Fruit fly (Drosophila melanogaster) whole organism, adult: Measurements from ENCODE around the gene hoip.

Experiments used
- CG11617 ChIP-seq: fragments of 200-800 bp; sonication (Bioruptor generic); optimal IDR thresholded peaks from 2 replicates; lab custom pipeline; 2017; ENCODE audit warnings: mild to moderate bottlenecking, missing biosample characterization, missing genetic modification reagents, missing genetic modification characterization
- CG12768 ChIP-seq: fragments of 200-800 bp; sonication (Bioruptor generic); optimal IDR thresholded peaks from 2 replicates; lab custom pipeline; 2017; ENCODE audit warnings: missing biosample characterization, missing genetic modification characterization, mild to moderate bottlenecking, moderate library complexity, missing genetic modification reagents
- CG14711 ChIP-seq: fragments of 200-800 bp; sonication (Bioruptor generic); optimal IDR thresholded peaks from 2 replicates; lab custom pipeline; 2018; ENCODE audit warnings: missing biosample characterization, mild to moderate bottlenecking, missing genetic modification characterization, moderate library complexity
- CG1620 ChIP-seq: fragments of 200-800 bp; sonication (Bioruptor generic); optimal IDR thresholded peaks from 2 replicates; lab custom pipeline; 2016; ENCODE audit warnings: missing biosample characterization, missing genetic modification characterization
- CG33017 ChIP-seq: fragments of 200-800 bp; sonication (Bioruptor generic); optimal IDR thresholded peaks from 2 replicates; lab custom pipeline; 2018; ENCODE audit warnings: missing biosample characterization, mild to moderate bottlenecking, missing genetic modification characterization, moderate library complexity
- CG5204 ChIP-seq: fragments of 200-800 bp; sonication (Bioruptor generic); optimal IDR thresholded peaks from 2 replicates; lab custom pipeline; 2016; ENCODE audit warnings: missing biosample characterization, missing genetic modification characterization
- CG7045 ChIP-seq: fragments of 200-800 bp; sonication (Bioruptor generic); optimal IDR thresholded peaks from 2 replicates; lab custom pipeline; 2017; ENCODE audit warnings: missing biosample characterization, mild to moderate bottlenecking, missing genetic modification characterization
- CG7101 ChIP-seq: fragments of 200-800 bp; sonication (Bioruptor generic); optimal IDR thresholded peaks from 2 replicates; lab custom pipeline; 2018; ENCODE audit warnings: missing biosample characterization, mild to moderate bottlenecking, missing genetic modification characterization, moderate library complexity
- Clk ChIP-seq: fragments of 200-800 bp; sonication (Bioruptor generic); optimal IDR thresholded peaks from 2 replicates; lab custom pipeline; 2017; ENCODE audit warnings: missing biosample characterization, missing genetic modification characterization
- Crg-1 ChIP-seq: fragments of 200-800 bp; sonication (Bioruptor generic); optimal IDR thresholded peaks from 2 replicates; lab custom pipeline; 2016; ENCODE audit warnings: missing biosample characterization, missing genetic modification characterization
- Hr96 ChIP-seq: fragments of 200-800 bp; sonication (Bioruptor generic); optimal IDR thresholded peaks from 2 replicates; lab custom pipeline; 2016; ENCODE audit warnings: missing biosample characterization, missing genetic modification characterization
- Mnt ChIP-seq: fragments of 200-800 bp; sonication (Bioruptor generic); optimal IDR thresholded peaks from 2 replicates; lab custom pipeline; 2016; ENCODE audit warnings: missing biosample characterization, mild to moderate bottlenecking, missing genetic modification characterization
- bab1 ChIP-seq: fragments of 200-800 bp; sonication (Bioruptor generic); optimal IDR thresholded peaks from 3 replicates; lab custom pipeline; 2019; ENCODE audit warnings: missing biosample characterization, mild to moderate bottlenecking, missing genetic modification characterization, moderate library complexity
- cic ChIP-seq: fragments of 200-800 bp; sonication (Bioruptor generic); optimal IDR thresholded peaks from 2 replicates; lab custom pipeline; 2017; ENCODE audit warnings: missing biosample characterization, mild to moderate bottlenecking, missing genetic modification characterization, moderate library complexity
- cnc ChIP-seq, 2 experiments: fragments of >200 bp; optimal IDR thresholded peaks; 2 replicates each; lab custom pipeline; 2017
- kay ChIP-seq: fragments of 200-800 bp; sonication (Bioruptor generic); peaks from one replicate; lab custom pipeline; 2016; ENCODE audit warnings: missing biosample characterization, missing genetic modification characterization, borderline replicate concordance
- ovo ChIP-seq: fragments of 200-800 bp; sonication (Bioruptor generic); optimal IDR thresholded peaks from 2 replicates; lab custom pipeline; 2016; ENCODE audit warnings: missing biosample characterization, missing genetic modification characterization
- pad ChIP-seq: fragments of 200-800 bp; sonication (Bioruptor generic); optimal IDR thresholded peaks from 3 replicates; lab custom pipeline; 2017; ENCODE audit warnings: missing biosample characterization, missing genetic modification characterization, mild to moderate bottlenecking, moderate library complexity, missing genetic modification reagents
- tj ChIP-seq: fragments of 200-800 bp; sonication (Bioruptor generic); optimal IDR thresholded peaks from 3 replicates; lab custom pipeline; 2017; ENCODE audit warnings: missing biosample characterization, mild to moderate bottlenecking, missing genetic modification characterization, moderate library complexity
- toe ChIP-seq: fragments of 200-800 bp; sonication (Bioruptor generic); optimal IDR thresholded peaks from 2 replicates; lab custom pipeline; 2016; ENCODE audit warnings: missing biosample characterization, missing genetic modification characterization

The hoip gene

DNA sequence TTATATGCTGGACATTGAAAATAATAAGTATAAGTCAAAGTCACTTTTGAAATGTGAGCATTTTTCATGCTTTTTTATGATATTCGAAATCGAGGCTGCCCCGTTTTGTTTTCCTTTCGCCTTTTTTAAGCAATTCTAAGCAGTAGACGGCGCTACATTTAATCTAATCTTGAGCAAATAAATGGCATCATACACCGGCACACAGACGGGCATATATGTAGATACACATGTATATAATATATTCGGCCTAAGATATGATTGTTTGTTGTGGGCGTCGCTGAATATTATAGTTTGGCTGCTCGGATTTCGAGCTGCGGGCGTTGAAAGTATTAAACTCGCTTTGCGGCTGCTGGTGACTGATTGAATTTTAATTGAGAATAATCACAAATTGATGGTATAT, 27.3 kb upstream of the hoip start:
- TF ChIP-seq kay (GFP tag; lab: Kevin White, UChicago) (no peak), CG12768 (no peak), CG7045 (GFP tag; lab: Kevin White, UChicago) (no peak), CG1620 (no peak), bab1 (GFP tag; lab: Kevin White, UChicago) (no peak), CG5204 (GFP tag; lab: Kevin White, UChicago) (no peak), CG11617 (no peak), Mnt (no peak), CG7101 (tag; lab: Kevin White, UChicago) (no peak), tj (no peak), Hr96 (GFP tag; lab: Kevin White, UChicago) (no peak), cnc (optimal IDR thresholded peaks at IDR 0.05; lab: Kevin White, UChicago) (no peak)

- no peak for TF ChIP-seq CG5204 (GFP tag; lab: Kevin White, UChicago)
- no peak for TF ChIP-seq CG33017 (tag; lab: Kevin White, UChicago)
- TF ChIP-seq cic, result no peak
- no peak for TF ChIP-seq CG7101 (tag; lab: Kevin White, UChicago)
- TF ChIP-seq CG14711 (tag; lab: Kevin White, UChicago), result no peak
- TF ChIP-seq CG7045 (GFP tag; lab: Kevin White, UChicago), result no peak
- no peak for TF ChIP-seq cnc (optimal IDR thresholded peaks at IDR 0.05; lab: Kevin White, UChicago)
- no peak for TF ChIP-seq CG11617
- no peak for TF ChIP-seq Mnt
- no peak for TF ChIP-seq bab1 (GFP tag; lab: Kevin White, UChicago)
- no peak for TF ChIP-seq kay (GFP tag; lab: Kevin White, UChicago)
- no peak for TF ChIP-seq toe (GFP tag; lab: Kevin White, UChicago)
- no peak for TF ChIP-seq Crg-1 (GFP tag; lab: Kevin White, UChicago)
- TF ChIP-seq CG12768, result no peak
- TF ChIP-seq Clk (GFP tag; lab: Kevin White, UChicago), result no peak
- TF ChIP-seq Hr96 (GFP tag; lab: Kevin White, UChicago), result no peak
- no peak for TF ChIP-seq ovo
- no peak for TF ChIP-seq tj
- no peak for TF ChIP-seq CG1620
Measured at dm6 chr2L:9673235-9673634, 26.4 kb upstream of the hoip start.

dm6 chr2L:9677101-9677500, 22.5 kb upstream of the hoip start:
- TF ChIP-seq CG33017 (tag; lab: Kevin White, UChicago), result no peak
- no peak for TF ChIP-seq CG7045 (GFP tag; lab: Kevin White, UChicago)
- no peak for TF ChIP-seq cnc (optimal IDR thresholded peaks at IDR 0.05; lab: Kevin White, UChicago)
- TF ChIP-seq CG1620, result no peak
- TF ChIP-seq bab1 (GFP tag; lab: Kevin White, UChicago), result no peak
- no peak for TF ChIP-seq Clk (GFP tag; lab: Kevin White, UChicago)
- TF ChIP-seq CG7101 (tag; lab: Kevin White, UChicago), result no peak
- no peak for TF ChIP-seq toe (GFP tag; lab: Kevin White, UChicago)
- no peak for TF ChIP-seq CG11617
- no peak for TF ChIP-seq Crg-1 (GFP tag; lab: Kevin White, UChicago)
- TF ChIP-seq Hr96 (GFP tag; lab: Kevin White, UChicago), result no peak
- TF ChIP-seq Mnt, result no peak

- TF ChIP-seq CG12768 (no peak), CG33017 (tag; lab: Kevin White, UChicago) (no peak), CG5204 (GFP tag; lab: Kevin White, UChicago) (no peak), CG11617 (no peak), ovo (no peak), toe (GFP tag; lab: Kevin White, UChicago) (no peak), Hr96 (GFP tag; lab: Kevin White, UChicago) (no peak), tj (no peak), pad (GFP tag; lab: Kevin White, UChicago) (no peak), Crg-1 (GFP tag; lab: Kevin White, UChicago) (no peak), CG7045 (GFP tag; lab: Kevin White, UChicago) (no peak), cic (no peak), Mnt (no peak), CG1620 (no peak), kay (GFP tag; lab: Kevin White, UChicago) (no peak), cnc (optimal IDR thresholded peaks at IDR 0.05; lab: Kevin White, UChicago) (no peak), CG7101 (tag; lab: Kevin White, UChicago) (no peak), Clk (GFP tag; lab: Kevin White, UChicago) (no peak), CG14711 (tag; lab: Kevin White, UChicago) (no peak), bab1 (GFP tag; lab: Kevin White, UChicago) (no peak)
Measured at dm6 chr2L:9679789-9680188, 19.8 kb upstream of the hoip start.

DNA sequence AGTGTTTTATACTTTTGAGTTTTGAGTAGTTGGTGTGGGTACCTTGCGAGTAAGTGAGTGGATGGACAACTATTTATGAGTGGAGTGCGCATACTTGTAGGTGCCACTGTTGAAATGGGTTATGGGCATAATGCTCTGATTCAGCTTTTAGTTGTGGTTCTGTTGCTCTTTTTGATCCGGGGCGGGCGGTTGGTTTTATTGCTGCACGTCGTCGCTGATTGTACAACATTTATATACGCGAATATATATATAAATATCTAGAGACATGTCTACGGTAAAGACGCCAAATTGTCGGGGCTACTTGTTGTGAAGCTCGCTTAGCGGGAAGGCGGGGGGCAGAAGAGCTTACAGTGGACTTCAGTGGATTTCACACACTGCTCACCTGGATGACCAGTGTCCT, 15.5 kb upstream of the hoip start:
- TF ChIP-seq tj (peak; percentile 58), kay (GFP tag; lab: Kevin White, UChicago) (no peak)

DNA sequence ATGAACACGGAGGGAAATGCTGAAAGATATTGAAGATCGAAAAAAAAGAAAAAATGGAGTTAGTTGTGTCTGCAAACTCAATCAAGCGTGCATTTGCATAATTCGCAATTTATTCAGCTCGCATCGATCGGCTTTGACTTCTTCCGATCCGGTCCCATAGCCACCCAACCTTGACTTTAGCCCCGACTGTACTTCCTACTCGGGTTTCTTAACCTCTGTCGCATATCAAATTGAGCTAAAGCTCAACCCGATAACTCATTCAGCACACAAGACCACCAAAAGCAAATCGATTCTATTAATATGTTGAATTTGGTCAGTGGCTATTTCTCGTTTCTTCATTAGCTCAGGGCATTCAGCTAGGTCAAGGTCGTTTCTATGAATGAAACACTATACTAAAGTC, 14.4 kb upstream of the hoip start:
- TF ChIP-seq CG14711 (tag; lab: Kevin White, UChicago), result no peak
- no peak for TF ChIP-seq CG33017 (tag; lab: Kevin White, UChicago)
- no peak for TF ChIP-seq Mnt
- no peak for TF ChIP-seq pad (GFP tag; lab: Kevin White, UChicago)
- TF ChIP-seq Clk (GFP tag; lab: Kevin White, UChicago), result no peak
- no peak for TF ChIP-seq toe (GFP tag; lab: Kevin White, UChicago)
- no peak for TF ChIP-seq cnc (optimal IDR thresholded peaks at IDR 0.05; lab: Kevin White, UChicago)
- no peak for TF ChIP-seq Hr96 (GFP tag; lab: Kevin White, UChicago)
- no peak for TF ChIP-seq CG11617

DNA sequence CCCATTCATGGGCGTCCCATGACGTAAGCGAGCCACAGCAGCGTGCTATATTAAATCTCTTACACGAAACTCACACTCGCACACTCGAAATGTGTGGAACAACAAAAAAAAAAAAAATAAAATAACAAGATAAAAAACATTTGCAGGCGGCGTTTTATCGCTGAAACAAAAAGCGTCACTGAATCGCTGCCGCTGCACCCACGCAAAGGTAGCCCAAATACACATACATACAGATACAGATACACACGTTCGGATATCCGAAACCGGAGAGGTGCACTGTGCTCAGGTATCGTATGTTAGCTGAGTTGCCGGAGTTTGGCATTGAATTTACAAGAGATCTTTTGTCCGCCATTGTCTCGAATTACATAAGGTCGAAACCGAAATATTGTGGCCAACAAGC, 13.6 kb upstream of the hoip start:
- TF ChIP-seq Mnt (no peak), CG12768 (peak; percentile 13)
